Worm (Caenorhabditis elegans): Measurements from ENCODE around the gene ZC132.11.
A peak's percentile ranks its signal among the peaks of the same experiment; 100 is the strongest.
"Not testable (repeated sequence)": the region's sequence is repeated elsewhere in the genome, so short reads cannot be mapped to it uniquely, and the experiment has no call there.

DNA sequence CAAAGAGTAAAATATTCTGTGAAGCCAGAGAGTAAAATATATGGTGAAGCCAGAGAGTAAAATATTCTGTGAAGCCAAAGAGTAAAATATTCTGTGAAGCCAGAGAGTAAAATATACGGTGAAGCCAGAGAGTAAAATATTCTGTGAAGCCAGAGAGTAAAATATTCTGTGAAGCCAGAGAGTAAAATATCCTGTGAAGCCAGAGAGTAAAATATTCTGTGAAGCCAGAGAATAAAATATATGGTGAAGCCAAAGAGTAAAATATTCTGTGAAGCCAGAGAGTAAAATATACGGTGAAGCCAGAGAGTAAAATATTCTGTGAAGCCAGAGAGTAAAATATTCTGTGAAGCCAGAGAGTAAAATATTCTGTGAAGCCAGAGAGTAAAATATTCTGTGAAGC, 35.0 kb upstream of the ZC132.11 start:
- peak; percentile 61; the same call in 1 of the 2 replicates for TF ChIP-seq flt-1 (GFP tag; IDR thresholded peaks at IDR 0.05)
- not testable (repeated sequence) for TF ChIP-seq cog-1 (tag; optimal IDR thresholded peaks at IDR 0.05)

Data from whole organism, midembryonic.